Fruit fly (Drosophila melanogaster) whole organism, embryonic: Measurements from ENCODE around the gene GstD10.

ENCODE experiments used
- Atf-2 ChIP-seq: fragments of 200-800 bp; sonication (Bioruptor generic); optimal IDR thresholded peaks from 2 replicates; lab custom pipeline; 2016; ENCODE audit warnings: missing biosample characterization, missing genetic modification characterization
- Atf3 ChIP-seq: fragments of 200-800 bp; sonication (Bioruptor generic); optimal IDR thresholded peaks from 3 replicates; lab custom pipeline; 2016; ENCODE audit warnings: missing biosample characterization, missing genetic modification characterization
- CG1024 ChIP-seq: fragments of 200-800 bp; sonication (Bioruptor generic); IDR thresholded peaks from 2 replicates; pipeline ENCODE4 v1.3.6; 2022; ENCODE audit warnings: missing biosample characterization, missing genetic modification characterization
- CG14441 ChIP-seq: fragments of 200-800 bp; sonication (Bioruptor generic); IDR thresholded peaks from 2 replicates; pipeline ENCODE4 v1.3.6; 2022; ENCODE audit warnings: missing biosample characterization, missing genetic modification characterization
- CG14667 ChIP-seq: fragments of 200-800 bp; sonication (Bioruptor generic); IDR thresholded peaks from 2 replicates; pipeline ENCODE4 v1.3.6; 2022; ENCODE audit warnings: missing biosample characterization, missing genetic modification characterization
- CG15011 ChIP-seq: fragments of 200-800 bp; sonication (Bioruptor generic); optimal IDR thresholded peaks from 3 replicates; lab custom pipeline; 2018; ENCODE audit warnings: missing biosample characterization, mild to moderate bottlenecking, missing genetic modification characterization
- CG1529 ChIP-seq: fragments of 200-800 bp; sonication (Bioruptor generic); optimal IDR thresholded peaks from 3 replicates; lab custom pipeline; 2018; ENCODE audit warnings: missing biosample characterization, missing genetic modification characterization
- CG15479 ChIP-seq: fragments of 200-800 bp; sonication (Bioruptor generic); optimal IDR thresholded peaks from 3 replicates; lab custom pipeline; 2019; ENCODE audit warnings: missing biosample characterization, mild to moderate bottlenecking, missing genetic modification characterization, moderate library complexity
- CG1603 ChIP-seq: fragments of 200-800 bp; sonication (Bioruptor generic); optimal IDR thresholded peaks from 2 replicates; lab custom pipeline; 2019; ENCODE audit warnings: missing biosample characterization, mild to moderate bottlenecking, missing genetic modification characterization, moderate library complexity
- CG16863 ChIP-seq: fragments of 200-800 bp; sonication (Bioruptor generic); optimal IDR thresholded peaks from 3 replicates; lab custom pipeline; 2016; ENCODE audit warnings: missing biosample characterization, missing genetic modification characterization
- CG1792 ChIP-seq: fragments of 200-800 bp; sonication (Bioruptor generic); optimal IDR thresholded peaks from 2 replicates; lab custom pipeline; 2016; ENCODE audit warnings: missing biosample characterization, missing genetic modification characterization
- CG2712 ChIP-seq: fragments of 200-800 bp; optimal IDR thresholded peaks from 3 replicates; lab custom pipeline; 2019; ENCODE audit warnings: missing biosample characterization, mild to moderate bottlenecking, missing genetic modification characterization, moderate library complexity
- CG31441 ChIP-seq: fragments of 200-800 bp; sonication (Bioruptor generic); IDR thresholded peaks from 2 replicates; pipeline ENCODE4 v1.3.6; 2022; ENCODE audit warnings: missing biosample characterization, missing genetic modification characterization
- CG32532 ChIP-seq: fragments of 200-800 bp; sonication (Bioruptor generic); IDR thresholded peaks from 2 replicates; pipeline ENCODE4 v1.3.6; 2022; ENCODE audit warnings: missing biosample characterization, missing genetic modification characterization
- CG34376 ChIP-seq: fragments of 200-800 bp; sonication (Bioruptor generic); optimal IDR thresholded peaks from 2 replicates; lab custom pipeline; 2018; ENCODE audit warnings: missing biosample characterization, mild to moderate bottlenecking, missing genetic modification characterization
- CG42726 ChIP-seq: fragments of 200-800 bp; sonication (Bioruptor generic); IDR thresholded peaks from 2 replicates; pipeline ENCODE4 v1.3.6; 2022; ENCODE audit warnings: missing biosample characterization, missing genetic modification characterization; ENCODE audit not compliant: partially characterized antibody
- CG7271 ChIP-seq: fragments of 200-800 bp; sonication (Bioruptor generic); optimal IDR thresholded peaks from 2 replicates; lab custom pipeline; 2018; ENCODE audit warnings: missing biosample characterization, mild to moderate bottlenecking, missing genetic modification characterization, moderate library complexity
- CG7987 ChIP-seq: fragments of 200-800 bp; sonication (Bioruptor generic); optimal IDR thresholded peaks from 2 replicates; lab custom pipeline; 2018; ENCODE audit warnings: missing biosample characterization, mild to moderate bottlenecking, missing genetic modification characterization, moderate library complexity
- CG8478 ChIP-seq: fragments of >200 bp; optimal IDR thresholded peaks from 2 replicates; lab custom pipeline; 2018
- CG8924 ChIP-seq: fragments of 200-800 bp; optimal IDR thresholded peaks from 3 replicates; lab custom pipeline; 2019; ENCODE audit warnings: missing biosample characterization, mild to moderate bottlenecking, missing genetic modification characterization, moderate library complexity
- CG9817 ChIP-seq: fragments of 200-800 bp; sonication (Bioruptor generic); optimal IDR thresholded peaks from 2 replicates; lab custom pipeline; 2018; ENCODE audit warnings: missing biosample characterization, mild to moderate bottlenecking, missing genetic modification characterization, moderate library complexity
- Camta ChIP-seq: fragments of 200-800 bp; sonication (Bioruptor generic); optimal IDR thresholded peaks from 2 replicates; lab custom pipeline; 2016; ENCODE audit warnings: missing biosample characterization, missing genetic modification characterization
- D ChIP-seq, 2 experiments: fragments of 200-800 bp in 1 of 2; fragments of >200 bp in 1 of 2; sonication (Bioruptor generic) in 1 of 2; optimal IDR thresholded peaks; 2 replicates in 1 of 2; 3 replicates in 1 of 2; lab custom pipeline; 2017; ENCODE audit warnings: mild to moderate bottlenecking in 1 of 2, missing biosample characterization in 1 of 2, missing genetic modification characterization in 1 of 2, missing genetic modification reagents in 1 of 2
- Dref ChIP-seq: fragments of 200-800 bp; sonication (Bioruptor generic); IDR thresholded peaks from 2 replicates; pipeline ENCODE4 v1.3.6; 2022; ENCODE audit warnings: missing biosample characterization, missing genetic modification characterization
- HLHmδ ChIP-seq: fragments of 200-800 bp; sonication (Bioruptor generic); optimal IDR thresholded peaks from 2 replicates; lab custom pipeline; 2018; ENCODE audit warnings: missing biosample characterization, mild to moderate bottlenecking, missing genetic modification characterization, moderate library complexity
- Hand ChIP-seq: fragments of 200-800 bp; sonication (Bioruptor generic); optimal IDR thresholded peaks from 2 replicates; lab custom pipeline; 2017; ENCODE audit warnings: mild to moderate bottlenecking, missing biosample characterization, missing genetic modification reagents, missing genetic modification characterization
- Hmx ChIP-seq: fragments of 200-800 bp; sonication (Bioruptor generic); optimal IDR thresholded peaks from 2 replicates; lab custom pipeline; 2016; ENCODE audit warnings: missing biosample characterization, missing genetic modification characterization
- Rfx ChIP-seq: fragments of 200-800 bp; sonication (Bioruptor generic); IDR thresholded peaks from 2 replicates; pipeline ENCODE4 v1.3.6; 2022; ENCODE audit warnings: missing biosample characterization, missing genetic modification characterization
- Spps ChIP-seq: fragments of 200-800 bp; sonication (Bioruptor generic); optimal IDR thresholded peaks from 2 replicates; lab custom pipeline; 2018; ENCODE audit warnings: missing biosample characterization, mild to moderate bottlenecking, missing genetic modification characterization
- Ssrp ChIP-seq: fragments of 200-800 bp; sonication (Bioruptor generic); optimal IDR thresholded peaks from 2 replicates; lab custom pipeline; 2018; ENCODE audit warnings: missing biosample characterization, mild to moderate bottlenecking, missing genetic modification characterization, moderate library complexity
- Xrp1 ChIP-seq: fragments of 200-800 bp; sonication (Bioruptor generic); IDR thresholded peaks from 2 replicates; pipeline ENCODE4 v1.3.6; 2022; ENCODE audit warnings: missing biosample characterization, missing genetic modification characterization
- YL-1 ChIP-seq: fragments of 200-800 bp; sonication (Bioruptor generic); optimal IDR thresholded peaks from 3 replicates; lab custom pipeline; 2017; ENCODE audit warnings: missing biosample characterization, mild to moderate bottlenecking, missing genetic modification characterization
- ac ChIP-seq: fragments of 200-800 bp; sonication (Bioruptor generic); optimal IDR thresholded peaks from 3 replicates; lab custom pipeline; 2017; ENCODE audit warnings: missing biosample characterization, mild to moderate bottlenecking, missing genetic modification characterization
- ato ChIP-seq: fragments of 200-800 bp; sonication (Bioruptor generic); IDR thresholded peaks from 2 replicates; pipeline ENCODE4 v1.3.6; 2022; ENCODE audit warnings: missing biosample characterization, missing genetic modification characterization; ENCODE audit not compliant: partially characterized antibody
- br ChIP-seq: fragments of >200 bp; optimal IDR thresholded peaks from 2 replicates; lab custom pipeline; 2017
- cad ChIP-seq: fragments of >200 bp; optimal IDR thresholded peaks from 2 replicates; lab custom pipeline; 2017; ENCODE audit warnings: missing biosample characterization, missing genetic modification characterization
- cato ChIP-seq: fragments of 200-800 bp; sonication (Bioruptor generic); optimal IDR thresholded peaks from 2 replicates; lab custom pipeline; 2016; ENCODE audit warnings: missing biosample characterization, missing genetic modification characterization, borderline replicate concordance
- cwo ChIP-seq: fragments of 200-800 bp; sonication (Bioruptor generic); optimal IDR thresholded peaks from 3 replicates; lab custom pipeline; 2017; ENCODE audit warnings: missing biosample characterization, missing genetic modification characterization, mild to moderate bottlenecking, moderate library complexity, missing genetic modification reagents
- gfzf ChIP-seq: fragments of 200-800 bp; sonication (Bioruptor generic); optimal IDR thresholded peaks from 2 replicates; lab custom pipeline; 2016; ENCODE audit warnings: missing biosample characterization, mild to moderate bottlenecking, missing genetic modification characterization, moderate library complexity
- ind ChIP-seq: fragments of 200-800 bp; sonication (Bioruptor generic); optimal IDR thresholded peaks from 3 replicates; lab custom pipeline; 2016; ENCODE audit warnings: missing biosample characterization, missing genetic modification characterization
- kay ChIP-seq: fragments of 200-800 bp; sonication (Bioruptor generic); optimal IDR thresholded peaks from 2 replicates; lab custom pipeline; 2016; ENCODE audit warnings: missing biosample characterization, missing genetic modification characterization
- klu ChIP-seq: fragments of 200-800 bp; sonication (Bioruptor generic); IDR thresholded peaks from 2 replicates; pipeline ENCODE4 v1.3.6; 2022; ENCODE audit warnings: missing biosample characterization, missing genetic modification characterization
- lilli ChIP-seq: fragments of 200-800 bp; sonication (Bioruptor generic); optimal IDR thresholded peaks from 3 replicates; lab custom pipeline; 2016; ENCODE audit warnings: missing biosample characterization, missing genetic modification characterization
- scrt ChIP-seq: fragments of 200-800 bp; sonication (Bioruptor generic); optimal IDR thresholded peaks from 2 replicates; lab custom pipeline; 2018; ENCODE audit warnings: missing biosample characterization, mild to moderate bottlenecking, missing genetic modification characterization, moderate library complexity
- sens-2 ChIP-seq: fragments of 200-800 bp; sonication (Bioruptor generic); IDR thresholded peaks from 2 replicates; pipeline ENCODE4 v1.3.6; 2022; ENCODE audit warnings: missing biosample characterization, missing genetic modification characterization
- ssp ChIP-seq: fragments of 200-800 bp; sonication (Bioruptor generic); IDR thresholded peaks from 2 replicates; pipeline ENCODE4 v1.3.6; 2022; ENCODE audit warnings: missing biosample characterization, missing genetic modification characterization
- usp ChIP-seq: fragments of >200 bp; optimal IDR thresholded peaks from 2 replicates; lab custom pipeline; 2017; ENCODE audit warnings: missing biosample characterization, missing genetic modification characterization
- wek ChIP-seq: fragments of 200-800 bp; sonication (Bioruptor generic); optimal IDR thresholded peaks from 3 replicates; lab custom pipeline; 2018; ENCODE audit warnings: missing biosample characterization, mild to moderate bottlenecking, missing genetic modification characterization, moderate library complexity
- wor ChIP-seq: fragments of 200-800 bp; sonication (Bioruptor generic); IDR thresholded peaks from 2 replicates; pipeline ENCODE4 v1.3.6; 2022; ENCODE audit warnings: missing biosample characterization, missing genetic modification characterization
- z ChIP-seq: fragments of 200-800 bp; sonication (Bioruptor generic); IDR thresholded peaks from 3 replicates; pipeline ENCODE4 v1.3.6; 2022; ENCODE audit warnings: missing biosample characterization, missing genetic modification characterization

The GstD10 gene

DNA sequence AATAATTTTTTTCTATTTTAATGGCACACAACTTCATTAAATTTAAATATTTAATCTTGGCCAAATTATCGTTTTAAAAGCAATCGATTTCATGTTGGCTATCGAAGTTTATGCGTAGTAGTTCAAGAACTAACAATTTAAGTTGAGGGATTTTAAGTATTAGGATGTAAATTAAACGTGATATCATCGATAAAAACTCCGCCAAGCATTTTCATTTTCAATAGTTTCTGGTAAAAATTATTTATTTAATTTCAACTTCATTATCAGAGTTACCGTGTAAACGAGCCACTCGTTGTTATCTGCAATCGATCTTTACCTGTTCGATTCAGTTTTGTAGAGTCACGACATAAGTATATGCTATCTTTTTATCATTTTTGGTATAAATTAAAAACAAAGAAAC is 37.4 kb upstream of the GstD10 start (continued):
- TF ChIP-seq sens-2 (GFP tag; lab: Robert Waterston, UW) (peak; percentile 97), CG1603 (peak; percentile 97)
- TF ChIP-seq, all 482 proteins: peak for 440

- TF ChIP-seq lilli (GFP tag; lab: Kevin White, UChicago) = no peak
- TF ChIP-seq Rfx (GFP tag; lab: Robert Waterston, UW) = no peak
- TF ChIP-seq D (optimal IDR thresholded peaks at IDR 0.05; lab: Kevin White, UChicago) = no peak
- no peak for TF ChIP-seq D (GFP tag; optimal IDR thresholded peaks at IDR 0.05; lab: Kevin White, UChicago)
- no peak for TF ChIP-seq Ssrp
- no peak for TF ChIP-seq Camta (GFP tag; lab: Kevin White, UChicago)
- TF ChIP-seq CG31441 (GFP tag; lab: Robert Waterston, UW) = no peak
- TF ChIP-seq ind (GFP tag; lab: Kevin White, UChicago) = no peak
- no peak for TF ChIP-seq CG32532 (GFP tag; lab: Robert Waterston, UW)
- no peak for TF ChIP-seq Xrp1 (GFP tag; lab: Robert Waterston, UW)
- no peak for TF ChIP-seq CG2712 (tag; lab: Kevin White, UChicago)
- TF ChIP-seq CG34376 (GFP tag; lab: Kevin White, UChicago) = peak; percentile 44
- no peak for TF ChIP-seq CG7271
- no peak for TF ChIP-seq cad
- TF ChIP-seq klu = no peak
- no peak for TF ChIP-seq ssp
- TF ChIP-seq kay (GFP tag; lab: Kevin White, UChicago) = no peak
- no peak for TF ChIP-seq Atf3
- no peak for TF ChIP-seq CG15011 (GFP tag; lab: Kevin White, UChicago)
- no peak for TF ChIP-seq Atf-2 (GFP tag; lab: Kevin White, UChicago)
- TF ChIP-seq CG7987 = no peak
- peak; percentile 53 for TF ChIP-seq scrt (GFP tag; lab: Kevin White, UChicago)
- TF ChIP-seq Hmx (GFP tag; lab: Kevin White, UChicago) = no peak
- no peak for TF ChIP-seq ato (GFP tag; lab: Robert Waterston, UW)
- TF ChIP-seq br (lab: Kevin White, UChicago) = no peak
- no peak for TF ChIP-seq Spps
- peak; percentile 27 for TF ChIP-seq gfzf (GFP tag; lab: Kevin White, UChicago)
- TF ChIP-seq CG8924 (tag; lab: Kevin White, UChicago) = no peak
- TF ChIP-seq Dref = peak; percentile 40; the same call in 1 of the 2 replicates
- TF ChIP-seq CG1024 (GFP tag; lab: Robert Waterston, UW) = no peak
- no peak for TF ChIP-seq YL-1 (GFP tag; lab: Kevin White, UChicago)
- TF ChIP-seq CG42726 (GFP tag; lab: Robert Waterston, UW) = no peak
- no peak for TF ChIP-seq wek
- TF ChIP-seq cato (GFP tag; lab: Kevin White, UChicago) = no peak
- no peak for TF ChIP-seq CG1529 (GFP tag; lab: Kevin White, UChicago)
- no peak for TF ChIP-seq CG16863 (GFP tag; lab: Kevin White, UChicago)
- no peak for TF ChIP-seq CG14667 (GFP tag; lab: Robert Waterston, UW)
- no peak for TF ChIP-seq CG15479 (GFP tag; lab: Kevin White, UChicago)
- TF ChIP-seq z = no peak
- no peak for TF ChIP-seq CG14441 (GFP tag; lab: Robert Waterston, UW)
- TF ChIP-seq HLHmδ (GFP tag; lab: Kevin White, UChicago) = peak; percentile 65
- TF ChIP-seq CG1792 (GFP tag; lab: Kevin White, UChicago) = no peak
- TF ChIP-seq CG9817 (tag; lab: Kevin White, UChicago) = no peak
- no peak for TF ChIP-seq CG8478 (lab: Kevin White, UChicago)
- no peak for TF ChIP-seq cwo (GFP tag; lab: Kevin White, UChicago)
- TF ChIP-seq usp (GFP tag; lab: Kevin White, UChicago) = no peak
- TF ChIP-seq Hand (GFP tag; lab: Kevin White, UChicago) = no peak
- TF ChIP-seq wor (GFP tag; lab: Robert Waterston, UW) = no peak
- no peak for TF ChIP-seq ac
These were observed 36.2 kb upstream of the GstD10 start, which contains the start of gene DNAlig3 for dm6 chr3R:12401672-12402296. TSS of gene DNAlig3 (minus strand) at chr3R:12401839.
